Worm (Caenorhabditis elegans) whole organism, young adult: Measurements from ENCODE around the gene Y73B6BL.23.

Experiments used
- B0336.3 ChIP-seq: fragments of 200-800 bp; sonication (Bioruptor generic); IDR thresholded peaks from 2 replicates; pipeline ENCODE4 v1.3.6; 2022; ENCODE audit warnings: missing genetic modification characterization, missing compliant biosample characterization
- C06A6.2 ChIP-seq: fragments of 200-800 bp; sonication (Bioruptor generic); conservative IDR thresholded peaks from 2 replicates; pipeline ENCODE4 v1.3.6; 2022; ENCODE audit warnings: missing genetic modification characterization, missing compliant biosample characterization
- C17E4.6 ChIP-seq: fragments of 200-800 bp; sonication (Bioruptor generic); IDR thresholded peaks from 2 replicates; pipeline ENCODE4 v1.3.6; 2022; ENCODE audit warnings: missing genetic modification reagents, missing genetic modification characterization, missing compliant biosample characterization
- D2030.7 ChIP-seq: fragments of 200-800 bp; sonication (Bioruptor generic); IDR thresholded peaks from 2 replicates; pipeline ENCODE4 v1.3.6; 2022; ENCODE audit warnings: missing genetic modification reagents, missing genetic modification characterization, missing compliant biosample characterization
- F10E7.11 ChIP-seq: sonication (generic microtip); optimal IDR thresholded peaks from 2 replicates; lab custom pipeline; 2017; ENCODE audit warnings: mild to moderate bottlenecking, missing genetic modification characterization, moderate library complexity, missing compliant biosample characterization
- F33H1.4 ChIP-seq: fragments of 200-800 bp; sonication (Bioruptor generic); IDR thresholded peaks from 2 replicates; pipeline ENCODE4 v1.3.6; 2022; ENCODE audit warnings: missing genetic modification reagents, missing genetic modification characterization, missing compliant biosample characterization
- F37B4.10 ChIP-seq: fragments of 200-800 bp; sonication (Bioruptor generic); IDR thresholded peaks from 2 replicates; pipeline ENCODE4 v1.3.6; 2022; ENCODE audit warnings: missing genetic modification characterization, missing compliant biosample characterization
- F49E8.2 ChIP-seq: sonication (generic microtip); optimal IDR thresholded peaks from 3 replicates; lab custom pipeline; 2017; ENCODE audit warnings: missing genetic modification characterization, mild to moderate bottlenecking, missing compliant biosample characterization, antibody characterized with exemption, moderate library complexity; ENCODE audit not compliant: insufficient read depth
- F52B5.7 ChIP-seq: sonication (generic microtip); optimal IDR thresholded peaks from 2 replicates; lab custom pipeline; 2016; ENCODE audit warnings: mild to moderate bottlenecking, missing genetic modification characterization, missing compliant biosample characterization
- K11D2.4 ChIP-seq: fragments of 200-800 bp; sonication (Bioruptor generic); IDR thresholded peaks from 2 replicates; pipeline ENCODE4 v1.3.6; 2022; ENCODE audit warnings: missing genetic modification reagents, missing genetic modification characterization, missing compliant biosample characterization
- T26A5.8 ChIP-seq: sonication (generic microtip); optimal IDR thresholded peaks from 2 replicates; lab custom pipeline; 2016; ENCODE audit warnings: missing genetic modification characterization, missing compliant biosample characterization
- Y53G8AR.9 ChIP-seq: fragments of 200-800 bp; sonication (Bioruptor generic); conservative IDR thresholded peaks from 2 replicates; pipeline ENCODE4 v1.3.6; 2022; ENCODE audit warnings: missing genetic modification reagents, missing genetic modification characterization, missing compliant biosample characterization
- Y67H2A.10 ChIP-seq: fragments of 200-800 bp; sonication (Bioruptor generic); conservative IDR thresholded peaks from 2 replicates; pipeline ENCODE4 v1.3.6; 2022; ENCODE audit warnings: missing genetic modification reagents, missing genetic modification characterization, missing compliant biosample characterization
- ama-1 ChIP-seq, 3 experiments: fragments of 150-350 bp in 1 of 3; sonication (generic microtip) in 2 of 3; optimal IDR thresholded peaks; 2 replicates each; lab custom pipeline; 2014 to 2018; ENCODE audit warnings: missing biosample characterization in 2 of 3, missing genetic modification characterization in 2 of 3, missing genetic modification reagents in 2 of 3
- attf-3 ChIP-seq: fragments of 200-800 bp; sonication (Bioruptor generic); conservative IDR thresholded peaks from 2 replicates; pipeline ENCODE4 v1.3.6; 2022; ENCODE audit warnings: missing genetic modification reagents, missing genetic modification characterization, missing compliant biosample characterization
- attf-6 ChIP-seq: fragments of 200-800 bp; sonication (Bioruptor generic); IDR thresholded peaks from 2 replicates; pipeline ENCODE4 v1.3.6; 2022; ENCODE audit warnings: missing genetic modification reagents, missing genetic modification characterization, missing compliant biosample characterization
- dox-1 ChIP-seq: fragments of 200-800 bp; sonication (Bioruptor generic); IDR thresholded peaks from 2 replicates; pipeline ENCODE4 v1.3.6; 2022; ENCODE audit warnings: missing genetic modification reagents, missing genetic modification characterization, missing compliant biosample characterization
- dpff-1 ChIP-seq: sonication (generic microtip); optimal IDR thresholded peaks from 2 replicates; lab custom pipeline; 2017; ENCODE audit warnings: mild to moderate bottlenecking, missing genetic modification characterization, missing compliant biosample characterization
- dpl-1 ChIP-seq: fragments of 150-350 bp; optimal IDR thresholded peaks from 2 replicates; lab custom pipeline; 2014; ENCODE audit warnings: missing biosample characterization, missing genetic modification reagents, missing genetic modification characterization
- efl-1 ChIP-seq: fragments of 150-350 bp; optimal IDR thresholded peaks from 2 replicates; lab custom pipeline; 2014; ENCODE audit warnings: missing biosample characterization, missing genetic modification reagents, missing genetic modification characterization
- ekl-4 ChIP-seq: fragments of 200-800 bp; sonication (Bioruptor generic); IDR thresholded peaks from 2 replicates; pipeline ENCODE4 v1.3.6; 2022; ENCODE audit warnings: missing genetic modification reagents, missing genetic modification characterization, missing compliant biosample characterization
- him-1 ChIP-seq: sonication (generic microtip); optimal IDR thresholded peaks from 2 replicates; lab custom pipeline; 2016; ENCODE audit warnings: missing genotype, missing genetic modification reagents, missing genetic modification characterization, missing compliant biosample characterization
- hmg-20 ChIP-seq: fragments of 200-800 bp; sonication (Bioruptor generic); IDR thresholded peaks from 2 replicates; pipeline ENCODE4 v1.3.6; 2022; ENCODE audit warnings: missing genetic modification reagents, missing genetic modification characterization, missing compliant biosample characterization
- hrde-1 ChIP-seq: sonication (generic microtip); optimal IDR thresholded peaks from 2 replicates; lab custom pipeline; 2016; ENCODE audit warnings: missing genetic modification characterization, mild to moderate bottlenecking, missing compliant biosample characterization, moderate library complexity, missing genotype, missing genetic modification reagents, borderline replicate concordance
- lag-1 ChIP-seq: fragments of 200-800 bp; sonication (Bioruptor generic); IDR thresholded peaks from 2 replicates; pipeline ENCODE4 v1.3.6; 2022; ENCODE audit warnings: missing genetic modification reagents, missing genetic modification characterization, missing compliant biosample characterization
- lin-26 ChIP-seq: fragments of 200-800 bp; sonication (Bioruptor generic); IDR thresholded peaks from 2 replicates; pipeline ENCODE4 v1.3.6; 2022; ENCODE audit warnings: missing genetic modification reagents, missing genetic modification characterization, missing compliant biosample characterization
- lin-35 ChIP-seq, 3 experiments: fragments of 150-350 bp in 2 of 3; sonication (generic microtip) in 1 of 3; optimal IDR thresholded peaks; 2 replicates each; lab custom pipeline; 2014 to 2018; ENCODE audit warnings: missing biosample characterization in 3 of 3, missing genetic modification characterization in 3 of 3, missing genetic modification reagents in 3 of 3
- lin-40 ChIP-seq: sonication (generic microtip); optimal IDR thresholded peaks from 2 replicates; lab custom pipeline; 2016; ENCODE audit warnings: missing genetic modification characterization, mild to moderate bottlenecking, missing compliant biosample characterization, missing genotype, missing genetic modification reagents
- lin-54 ChIP-seq: fragments of 200-800 bp; sonication (Bioruptor generic); optimal IDR thresholded peaks from 2 replicates; lab custom pipeline; 2018; ENCODE audit warnings: mild to moderate bottlenecking, missing genetic modification characterization, missing compliant biosample characterization
- madf-8 ChIP-seq: fragments of 200-800 bp; sonication (Bioruptor generic); conservative IDR thresholded peaks from 2 replicates; pipeline ENCODE4 v1.3.6; 2022; ENCODE audit warnings: missing genetic modification reagents, missing genetic modification characterization, missing compliant biosample characterization
- mcd-1 ChIP-seq: fragments of 200-800 bp; sonication (Bioruptor generic); IDR thresholded peaks from 2 replicates; pipeline ENCODE4 v1.3.6; 2022; ENCODE audit warnings: missing genetic modification reagents, missing genetic modification characterization, missing compliant biosample characterization
- mes-4 ChIP-seq: sonication (generic microtip); optimal IDR thresholded peaks from 2 replicates; lab custom pipeline; 2016; ENCODE audit warnings: missing genotype, missing genetic modification characterization, missing compliant biosample characterization
- pha-4 ChIP-seq: fragments of 150-350 bp; sonication (generic microtip); optimal IDR thresholded peaks from 2 replicates; lab custom pipeline; 2014; ENCODE audit warnings: missing biosample characterization, missing genetic modification reagents, missing genetic modification characterization
- snpc-3.4 ChIP-seq: sonication (generic microtip); optimal IDR thresholded peaks from 2 replicates; lab custom pipeline; 2017; ENCODE audit warnings: missing genetic modification characterization, mild to moderate bottlenecking, missing compliant biosample characterization, antibody characterized with exemption, moderate library complexity, missing genotype, missing genetic modification reagents
- snpc-4 ChIP-seq, 5 experiments: fragments of 150-350 bp in 1 of 5; sonication (generic microtip) in 4 of 5; optimal IDR thresholded peaks; 2 replicates each; lab custom pipeline; 2014 to 2018; ENCODE audit warnings: missing genetic modification characterization in 5 of 5, missing biosample characterization in 3 of 5, antibody characterized with exemption in 2 of 5, mild to moderate bottlenecking in 2 of 5, missing compliant biosample characterization in 2 of 5, missing genotype in 2 of 5, moderate library complexity in 2 of 5, missing genetic modification reagents in 1 of 5
- somi-1 ChIP-seq: fragments of 200-800 bp; sonication (Bioruptor generic); optimal IDR thresholded peaks from 2 replicates; lab custom pipeline; 2018; ENCODE audit warnings: mild to moderate bottlenecking, missing genetic modification characterization, missing compliant biosample characterization
- tbp1 ChIP-seq: fragments of 200-800 bp; sonication (Bioruptor generic); optimal IDR thresholded peaks from 2 replicates; lab custom pipeline; 2018; ENCODE audit warnings: mild to moderate bottlenecking, missing genetic modification characterization, missing compliant biosample characterization
- unc-62 ChIP-seq: fragments of 150-350 bp; optimal IDR thresholded peaks from 2 replicates; lab custom pipeline; 2014; ENCODE audit warnings: missing biosample characterization, missing genetic modification reagents, missing genetic modification characterization
- ztf-18 ChIP-seq: sonication (generic microtip); optimal IDR thresholded peaks from 2 replicates; lab custom pipeline; 2016; ENCODE audit warnings: missing genotype, mild to moderate bottlenecking, missing genetic modification characterization, missing compliant biosample characterization
- ztf-25 ChIP-seq: fragments of 200-800 bp; sonication (Bioruptor generic); IDR thresholded peaks from 2 replicates; pipeline ENCODE4 v1.3.6; 2022; ENCODE audit warnings: missing genetic modification reagents, missing genetic modification characterization, missing compliant biosample characterization
- ztf-26 ChIP-seq: sonication (generic microtip); optimal IDR thresholded peaks from 2 replicates; lab custom pipeline; 2017; ENCODE audit warnings: missing genetic modification characterization, missing compliant biosample characterization

The Y73B6BL.23 gene

ce11 chrIV:6416553-6416952, 2.3 kb downstream of the Y73B6BL.23 start, which contains the start of gene Y73B6BL.22:
Gene Y73B6BL.22 (minus strand): TSS chrIV:6416653.
- TF ChIP-seq madf-8, result no peak
- TF ChIP-seq lin-40 (tag; lab: Kevin White, UChicago), result no peak
- TF ChIP-seq mes-4 (tag; lab: Kevin White, UChicago), result no peak
- no peak for TF ChIP-seq pha-4 (tag; lab: Kevin White, UChicago)
- TF ChIP-seq him-1 (tag; lab: Kevin White, UChicago), result no peak
- TF ChIP-seq T26A5.8 (tag; lab: Kevin White, UChicago), result no peak
- TF ChIP-seq ztf-25 (GFP tag; lab: Robert Waterston, UW), result no peak
- TF ChIP-seq mcd-1 (GFP tag; lab: Robert Waterston, UW), result no peak
- TF ChIP-seq Y53G8AR.9 (GFP tag; lab: Robert Waterston, UW), result no peak
- no peak for TF ChIP-seq snpc-3.4 (tag; lab: Kevin White, UChicago)
- TF ChIP-seq Y67H2A.10 (GFP tag; lab: Robert Waterston, UW), result no peak
- no peak for TF ChIP-seq tbp1 (GFP tag; lab: Kevin White, UChicago)
- no peak for TF ChIP-seq hrde-1 (tag; lab: Kevin White, UChicago)
- no peak for TF ChIP-seq attf-6
- no peak for TF ChIP-seq unc-62 (GFP tag; lab: Kevin White, UChicago)
- TF ChIP-seq dpff-1 (tag; lab: Kevin White, UChicago), result no peak

- TF ChIP-seq attf-6 (no peak), C06A6.2 (GFP tag; lab: Robert Waterston, UW) (no peak), ekl-4 (GFP tag; lab: Robert Waterston, UW) (no peak), lin-35 (GFP tag; optimal IDR thresholded peaks at IDR 0.05; lab: Kevin White, UChicago) (peak in 1 of 3 experiments; percentile 79), snpc-4 (GFP tag; optimal IDR thresholded peaks at IDR 0.05; lab: Kevin White, UChicago) (no peak), snpc-4 (tag; optimal IDR thresholded peaks at IDR 0.05; lab: Kevin White, UChicago) (peak in 3 of 4 experiments; percentile 60 to 71 (median 62)), somi-1 (no peak), efl-1 (GFP tag; lab: Kevin White, UChicago) (peak; percentile 75), F33H1.4 (peak; percentile 34; the same call in 1 of the 2 replicates), F49E8.2 (tag; lab: Kevin White, UChicago) (no peak), C17E4.6 (no peak), attf-3 (peak; percentile 97), dpl-1 (GFP tag; lab: Kevin White, UChicago) (peak; percentile 72), tbp1 (GFP tag; lab: Kevin White, UChicago) (peak; percentile 12)
Observed at ce11 chrIV:6415149-6415548, 3.7 kb downstream of the Y73B6BL.23 start, which contains the start of gene exos-2. Gene exos-2 (plus strand): TSS chrIV:6415478.

- TF ChIP-seq K11D2.4 (no peak), B0336.3 (GFP tag; lab: Robert Waterston, UW) (no peak), him-1 (tag; lab: Kevin White, UChicago) (no peak), F37B4.10 (no peak), mcd-1 (GFP tag; lab: Robert Waterston, UW) (no peak), snpc-4 (GFP tag; optimal IDR thresholded peaks at IDR 0.05; lab: Kevin White, UChicago) (no peak), snpc-4 (tag; optimal IDR thresholded peaks at IDR 0.05; lab: Kevin White, UChicago) (no peak), hmg-20 (GFP tag; lab: Robert Waterston, UW) (no peak), F10E7.11 (tag; lab: Kevin White, UChicago) (no peak), ztf-18 (tag; lab: Kevin White, UChicago) (no peak), lin-40 (tag; lab: Kevin White, UChicago) (no peak), ztf-26 (tag; lab: Kevin White, UChicago) (no peak), lag-1 (no peak), dox-1 (GFP tag; lab: Robert Waterston, UW) (no peak), lin-26 (GFP tag; lab: Robert Waterston, UW) (no peak), lin-54 (GFP tag; lab: Kevin White, UChicago) (no peak), ama-1 (optimal IDR thresholded peaks at IDR 0.05; lab: Kevin White, UChicago) (no peak), ama-1 (GFP tag; optimal IDR thresholded peaks at IDR 0.05; lab: Kevin White, UChicago) (no peak), F52B5.7 (no peak), D2030.7 (GFP tag; lab: Robert Waterston, UW) (no peak), lin-35 (GFP tag; optimal IDR thresholded peaks at IDR 0.05; lab: Kevin White, UChicago) (no peak), hrde-1 (tag; lab: Kevin White, UChicago) (no peak)
Observed at ce11 chrIV:6413482-6413881, 5.4 kb downstream of the Y73B6BL.23 start, which contains the start of gene nlp-71. Gene nlp-71 (minus strand): TSS chrIV:6413582.
